Fruit fly (Drosophila melanogaster) S2 (cell line): ENCODE results near the gene mEFTs.

ENCODE experiments used
- CG8478 ChIP-seq: fragments of >200 bp; optimal IDR thresholded peaks from 2 replicates; lab custom pipeline; 2018
- CTCF ChIP-seq, 2 experiments: fragments of >200 bp; optimal IDR thresholded peaks; 2 replicates each; lab custom pipeline; 2018

DNA sequence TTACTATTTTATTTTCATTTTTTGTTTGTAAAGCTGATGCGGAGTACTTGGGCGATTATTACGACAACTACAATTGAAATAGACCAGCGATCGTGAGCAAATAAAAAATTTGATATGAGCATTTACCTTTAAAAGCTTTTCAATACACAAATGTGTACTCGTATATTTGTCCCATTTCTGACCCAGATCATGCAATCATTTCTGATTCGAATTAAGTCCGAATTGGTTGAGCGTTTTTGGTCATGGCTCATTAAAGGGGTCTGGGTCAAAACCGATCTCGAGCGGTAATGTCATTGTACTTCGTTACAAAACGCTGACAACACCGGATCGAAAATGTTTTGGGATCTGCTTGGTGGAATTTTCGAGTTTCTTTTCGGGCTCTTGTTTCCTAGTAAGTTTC is 14.6 kb downstream of the mEFTs start, which contains the start of gene CG43220:
- TF ChIP-seq CG8478 (lab: Kevin White, UChicago): no peak
- TF ChIP-seq CTCF (optimal IDR thresholded peaks at IDR 0.05; lab: Kevin White, UChicago): no peak
